Worm (Caenorhabditis elegans) whole organism, L4 larva: ENCODE measurements around the gene F22F7.8.

Experiments used
- F49E8.2 ChIP-seq: sonication (generic microtip); optimal IDR thresholded peaks from 2 replicates; lab custom pipeline; 2016; ENCODE audit warnings: missing compliant biosample characterization, mild to moderate bottlenecking, missing genetic modification characterization, borderline replicate concordance
- Y105C5A.15 ChIP-seq: fragments of 200-800 bp; sonication (Bioruptor generic); IDR thresholded peaks from 2 replicates; pipeline ENCODE4 v1.3.6; 2022; ENCODE audit warnings: missing genetic modification characterization, missing compliant biosample characterization
- Y5F2A.4 ChIP-seq: fragments of 200-800 bp; sonication (Bioruptor generic); optimal IDR thresholded peaks from 2 replicates; lab custom pipeline; 2018; ENCODE audit warnings: mild to moderate bottlenecking, missing genetic modification characterization, missing compliant biosample characterization
- aha-1 ChIP-seq: fragments of 150-350 bp; peaks from one replicate; lab custom pipeline; 2014; ENCODE audit warnings: missing biosample characterization, missing genetic modification characterization
- arid-1 ChIP-seq: fragments of 200-800 bp; sonication (Bioruptor generic); conservative IDR thresholded peaks from 2 replicates; pipeline ENCODE4 v1.3.6; 2022; ENCODE audit warnings: missing genetic modification reagents, missing genetic modification characterization, missing compliant biosample characterization
- ceh-28 ChIP-seq: fragments of 150-350 bp; optimal IDR thresholded peaks from 2 replicates; lab custom pipeline; 2014; ENCODE audit warnings: missing biosample characterization, missing genetic modification reagents, missing genetic modification characterization
- ceh-32 ChIP-seq: sonication (generic microtip); optimal IDR thresholded peaks from 2 replicates; lab custom pipeline; 2016; ENCODE audit warnings: mild to moderate bottlenecking, missing genetic modification characterization, missing compliant biosample characterization; ENCODE audit not compliant: poor library complexity
- ctbp-1 ChIP-seq: fragments of 200-800 bp; sonication (Bioruptor generic); IDR thresholded peaks from 2 replicates; pipeline ENCODE4 v1.3.6; 2022; ENCODE audit warnings: missing genetic modification reagents, missing genetic modification characterization, missing compliant biosample characterization
- daf-8 ChIP-seq: fragments of 200-800 bp; sonication (Bioruptor generic); IDR thresholded peaks from 2 replicates; pipeline ENCODE4 v1.3.6; 2022; ENCODE audit warnings: missing genetic modification characterization, missing compliant biosample characterization
- dmd-9 ChIP-seq: fragments of 200-800 bp; sonication (Bioruptor generic); IDR thresholded peaks from 2 replicates; pipeline ENCODE4 v1.3.6; 2022; ENCODE audit warnings: missing genetic modification reagents, missing genetic modification characterization, missing compliant biosample characterization
- hlh-30 ChIP-seq: sonication (generic microtip); optimal IDR thresholded peaks from 2 replicates; lab custom pipeline; 2017; ENCODE audit warnings: antibody characterized with exemption, mild to moderate bottlenecking, missing genetic modification characterization, missing compliant biosample characterization; ENCODE audit not compliant: insufficient read depth
- lin-1 ChIP-seq: fragments of 200-800 bp; sonication (Bioruptor generic); IDR thresholded peaks from 2 replicates; pipeline ENCODE4 v1.3.6; 2022; ENCODE audit warnings: missing genetic modification reagents, missing genetic modification characterization, missing compliant biosample characterization
- lin-38 ChIP-seq: fragments of 200-800 bp; sonication (Bioruptor generic); IDR thresholded peaks from 2 replicates; pipeline ENCODE4 v1.3.6; 2022; ENCODE audit warnings: missing genetic modification reagents, missing genetic modification characterization, missing compliant biosample characterization
- lir-3 ChIP-seq: sonication (generic microtip); optimal IDR thresholded peaks from 2 replicates; lab custom pipeline; 2016; ENCODE audit warnings: mild to moderate bottlenecking, missing genetic modification characterization, missing compliant biosample characterization
- madf-9 ChIP-seq: fragments of 200-800 bp; sonication (Bioruptor generic); conservative IDR thresholded peaks from 2 replicates; pipeline ENCODE4 v1.3.6; 2022; ENCODE audit warnings: missing genetic modification reagents, missing genetic modification characterization, missing compliant biosample characterization
- mdt-29 ChIP-seq: fragments of 200-800 bp; sonication (Bioruptor generic); IDR thresholded peaks from 2 replicates; pipeline ENCODE4 v1.3.6; 2022; ENCODE audit warnings: missing genetic modification reagents, missing genetic modification characterization, missing compliant biosample characterization
- mes-2 ChIP-seq: sonication (generic microtip); optimal IDR thresholded peaks from 2 replicates; lab custom pipeline; 2016; ENCODE audit warnings: missing genotype, mild to moderate bottlenecking, missing genetic modification characterization, missing compliant biosample characterization; ENCODE audit not compliant: poor library complexity, severe bottlenecking
- nhr-111 ChIP-seq: fragments of 200-800 bp; sonication (Bioruptor generic); optimal IDR thresholded peaks from 2 replicates; lab custom pipeline; 2018; ENCODE audit warnings: mild to moderate bottlenecking, missing genetic modification characterization, missing compliant biosample characterization
- nhr-25 ChIP-seq: sonication (generic microtip); optimal IDR thresholded peaks from 2 replicates; lab custom pipeline; 2017; ENCODE audit warnings: missing genetic modification characterization, mild to moderate bottlenecking, missing compliant biosample characterization, antibody characterized with exemption, moderate library complexity, borderline replicate concordance; ENCODE audit not compliant: insufficient read depth
- nhr-41 ChIP-seq: fragments of 200-800 bp; sonication (Bioruptor generic); IDR thresholded peaks from 2 replicates; pipeline ENCODE4 v1.3.6; 2022; ENCODE audit warnings: missing genetic modification reagents, missing genetic modification characterization, missing compliant biosample characterization
- pqm-1 ChIP-seq: sonication (generic microtip); optimal IDR thresholded peaks from 2 replicates; lab custom pipeline; 2017; ENCODE audit warnings: missing biosample characterization, missing genetic modification characterization
- rbr-2 ChIP-seq: sonication (generic microtip); optimal IDR thresholded peaks from 2 replicates; lab custom pipeline; 2016; ENCODE audit warnings: missing genotype, missing genetic modification characterization, missing compliant biosample characterization
- sdz-12 ChIP-seq: fragments of 200-800 bp; sonication (Bioruptor generic); optimal IDR thresholded peaks from 2 replicates; lab custom pipeline; 2018; ENCODE audit warnings: mild to moderate bottlenecking, missing genetic modification characterization, missing compliant biosample characterization
- snpc-1.2 ChIP-seq: fragments of 200-800 bp; sonication (Bioruptor generic); IDR thresholded peaks from 2 replicates; pipeline ENCODE4 v1.3.6; 2022; ENCODE audit warnings: missing genetic modification reagents, missing genetic modification characterization, missing compliant biosample characterization
- spr-3 ChIP-seq: fragments of 200-800 bp; sonication (Bioruptor generic); optimal IDR thresholded peaks from 2 replicates; lab custom pipeline; 2018; ENCODE audit warnings: mild to moderate bottlenecking, missing genetic modification characterization, missing compliant biosample characterization
- unc-130 ChIP-seq: sonication (generic microtip); optimal IDR thresholded peaks from 2 replicates; lab custom pipeline; 2016; ENCODE audit warnings: missing genetic modification reagents, missing genetic modification characterization, missing compliant biosample characterization
- vab-7 ChIP-seq: fragments of 200-800 bp; sonication (Bioruptor generic); IDR thresholded peaks from 2 replicates; pipeline ENCODE4 v1.3.6; 2022; ENCODE audit warnings: missing genetic modification reagents, missing genetic modification characterization, missing compliant biosample characterization
- zag-1 ChIP-seq: fragments of 150-350 bp; optimal IDR thresholded peaks from 2 replicates; lab custom pipeline; 2014; ENCODE audit warnings: missing biosample characterization, missing genetic modification characterization
- ztf-11 ChIP-seq: fragments of 150-350 bp; optimal IDR thresholded peaks from 2 replicates; lab custom pipeline; 2014; ENCODE audit warnings: missing biosample characterization, missing genetic modification characterization

The F22F7.8 gene

DNA sequence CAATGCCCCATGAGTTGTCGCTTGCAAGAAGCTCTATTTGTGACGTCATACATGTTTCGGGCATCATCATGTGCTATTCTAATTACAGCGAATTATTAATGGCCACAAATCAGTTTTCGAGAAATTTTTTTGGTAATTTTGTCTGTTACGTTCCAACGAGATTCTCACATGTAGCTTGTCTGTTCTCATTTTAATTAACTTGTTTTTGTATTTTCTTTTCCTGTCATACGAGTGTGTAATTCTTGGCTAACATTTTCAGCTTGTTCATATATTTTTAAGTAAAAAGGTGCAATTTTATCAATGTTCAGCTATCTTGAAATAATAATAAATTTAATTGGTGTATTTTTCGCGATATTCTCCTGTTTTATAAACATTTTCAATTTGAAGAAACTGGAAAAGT lies 33.5 kb upstream of the F22F7.8 start, which contains the start of gene srbc-21:
TSS of gene srbc-21 (plus strand) at position 301 of the 400 bp plus-strand sequence.
- no peak for TF ChIP-seq mdt-29
- TF ChIP-seq nhr-25 (tag; lab: Kevin White, UChicago), result no peak
- TF ChIP-seq madf-9 (GFP tag; lab: Robert Waterston, UW), result no peak
- no peak for TF ChIP-seq nhr-111 (GFP tag; lab: Kevin White, UChicago)
- TF ChIP-seq Y5F2A.4 (GFP tag; lab: Kevin White, UChicago), result no peak

DNA sequence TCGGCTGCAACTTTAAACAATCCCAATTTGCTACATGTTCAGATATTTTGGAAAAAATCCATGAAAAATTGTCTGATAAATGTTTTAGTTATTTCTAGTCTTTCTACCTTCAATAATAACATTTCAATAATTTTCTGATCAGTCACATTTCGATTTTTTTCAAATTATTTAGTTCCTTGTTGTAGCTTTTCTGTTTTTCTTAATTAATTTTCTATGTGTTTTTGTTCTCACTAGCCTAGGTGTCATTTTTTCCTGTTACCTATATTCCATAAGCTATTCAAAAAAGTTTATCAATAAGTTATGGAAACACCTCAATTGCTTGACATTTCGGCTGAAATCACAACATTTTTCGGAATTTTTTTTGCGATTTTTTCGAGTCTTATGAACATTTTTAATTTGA lies 31.5 kb upstream of the F22F7.8 start, which contains the start of gene srbc-23:
TSS of gene srbc-23 (plus strand) at position 301 of the 400 bp plus-strand sequence.
- no peak for TF ChIP-seq daf-8 (GFP tag; lab: Robert Waterston, UW)

- TF ChIP-seq snpc-1.2 (GFP tag; lab: Robert Waterston, UW), result no peak
- no peak for TF ChIP-seq lin-1
- no peak for TF ChIP-seq unc-130 (GFP tag; lab: Kevin White, UChicago)
- TF ChIP-seq rbr-2 (tag; lab: Kevin White, UChicago), result no peak
- TF ChIP-seq ctbp-1 (GFP tag; lab: Robert Waterston, UW), result no peak
Measured at ce11 chrV:2151458-2151857, 29.7 kb upstream of the F22F7.8 start, which contains the start of gene srbc-24. TSS of gene srbc-24 (plus strand) at chrV:2151758.

ce11 chrV:2150876-2151275 lies 29.1 kb upstream of the F22F7.8 start, which contains the start of gene C45H4.13:
TSS of gene C45H4.13 (minus strand) at chrV:2150976.
- TF ChIP-seq ctbp-1 (GFP tag; lab: Robert Waterston, UW) (no peak), aha-1 (tag; lab: Kevin White, UChicago) (no peak), lir-3 (tag; lab: Kevin White, UChicago) (no peak), ceh-32 (tag; lab: Kevin White, UChicago) (no peak), mdt-29 (no peak), pqm-1 (tag; lab: Kevin White, UChicago) (no peak), spr-3 (GFP tag; lab: Kevin White, UChicago) (no peak), lin-38 (no peak), lin-1 (no peak), hlh-30 (tag; lab: Kevin White, UChicago) (no peak), dmd-9 (no peak), snpc-1.2 (GFP tag; lab: Robert Waterston, UW) (no peak), vab-7 (GFP tag; lab: Robert Waterston, UW) (no peak)

- TF ChIP-seq Y105C5A.15 (GFP tag; lab: Robert Waterston, UW), result no peak
- TF ChIP-seq ztf-11 (tag; lab: Kevin White, UChicago), result no peak
- TF ChIP-seq ceh-28 (tag; lab: Kevin White, UChicago), result no peak
- TF ChIP-seq mes-2 (tag; lab: Kevin White, UChicago), result no peak
- TF ChIP-seq nhr-41, result no peak
- TF ChIP-seq F49E8.2 (tag; lab: Kevin White, UChicago), result no peak
- no peak for TF ChIP-seq sdz-12 (GFP tag; lab: Kevin White, UChicago)
- TF ChIP-seq zag-1, result no peak
- no peak for TF ChIP-seq arid-1
Measured at ce11 chrV:2149432-2149831, 27.7 kb upstream of the F22F7.8 start, which contains the start of gene C45H4.21. TSS of gene C45H4.21 (minus strand) at chrV:2149532.

ce11 chrV:2146795-2147194 lies 25.0 kb upstream of the F22F7.8 start, which contains the start of gene srbc-20:
TSS of gene srbc-20 (plus strand) at chrV:2147095.
- TF ChIP-seq nhr-25 (tag; lab: Kevin White, UChicago) (no peak), aha-1 (tag; lab: Kevin White, UChicago) (no peak)
